Fruit fly (Drosophila melanogaster) whole organism: ENCODE results near the gene CG3916.

ENCODE experiments used
- Dll ChIP-seq: fragments of >200 bp; optimal IDR thresholded peaks from 2 replicates; lab custom pipeline; 2017
- pan ChIP-seq: fragments of >200 bp; optimal IDR thresholded peaks from 2 replicates; lab custom pipeline; 2017
- usp ChIP-seq: fragments of >200 bp; optimal IDR thresholded peaks from 2 replicates; lab custom pipeline; 2017; ENCODE audit warnings: missing biosample characterization, missing genetic modification characterization, mixed read lengths

- TF ChIP-seq Dll (no peak), usp (GFP tag; lab: Kevin White, UChicago) (no peak), pan (no peak)
Measured at dm6 chr3R:12269889-12270403, 40.7 kb downstream of the CG3916 start.
